Fruit fly (Drosophila melanogaster): ENCODE measurements around the gene CG15760.

CG15760 gene

dm6 chrX:13639998-13640691 lies 29.4 kb upstream of the CG15760 start (continued):
- TF ChIP-seq CG12299 (tag; optimal IDR thresholded peaks at IDR 0.05), result peak; percentile 98
- TF ChIP-seq ranshi (GFP tag; IDR thresholded peaks at IDR 0.05), result peak; percentile 99
- TF ChIP-seq Lhr (GFP tag; optimal IDR thresholded peaks at IDR 0.05), result peak; percentile 95
- peak; percentile 99 for TF ChIP-seq stc (GFP tag; IDR thresholded peaks at IDR 0.05)
- peak; percentile 99 for TF ChIP-seq gce (GFP tag; IDR thresholded peaks at IDR 0.05)
- TF ChIP-seq NC2β (GFP tag; optimal IDR thresholded peaks at IDR 0.05), result peak; percentile 98
- peak; percentile 99 for TF ChIP-seq row (GFP tag; IDR thresholded peaks at IDR 0.05)
- TF ChIP-seq Doc2 (GFP tag; IDR thresholded peaks at IDR 0.05), result peak; percentile 96
- TF ChIP-seq sc (optimal IDR thresholded peaks at IDR 0.05), result no peak
- TF ChIP-seq sc (GFP tag; optimal IDR thresholded peaks at IDR 0.05), result peak; percentile 98
- peak; percentile 99 for TF ChIP-seq CG11695 (GFP tag; IDR thresholded peaks at IDR 0.05)
- TF ChIP-seq fru (optimal IDR thresholded peaks at IDR 0.05), result no peak
- peak; percentile 97 for TF ChIP-seq CG9876 (GFP tag; optimal IDR thresholded peaks at IDR 0.05)
- no peak for TF ChIP-seq Lpt (GFP tag; optimal IDR thresholded peaks at IDR 0.05)
- peak; percentile 98 for TF ChIP-seq CG12744 (GFP tag; optimal IDR thresholded peaks at IDR 0.05)
- TF ChIP-seq Sry-β (GFP tag; optimal IDR thresholded peaks at IDR 0.05), result peak; percentile 72
- peak; percentile 98 to 99 for TF ChIP-seq chif (GFP tag; optimal IDR thresholded peaks at IDR 0.05)
- TF ChIP-seq CG15269 (tag; optimal IDR thresholded peaks at IDR 0.05), result peak; percentile 99
- peak; percentile 99 for TF ChIP-seq bab2 (GFP tag; optimal IDR thresholded peaks at IDR 0.05)
- TF ChIP-seq Drgx (GFP tag; IDR thresholded peaks at IDR 0.05), result peak; percentile 99
- TF ChIP-seq Myb (GFP tag; optimal IDR thresholded peaks at IDR 0.05), result peak; percentile 91
- TF ChIP-seq jigr1 (GFP tag; IDR thresholded peaks at IDR 0.05), result peak; percentile 98
- TF ChIP-seq cas (GFP tag; IDR thresholded peaks at IDR 0.05), result peak; percentile 97
- 0 out of 2 replicates have a peak, but pooled peaks have one; percentile 35 for TF ChIP-seq unc-4 (GFP tag; IDR thresholded peaks at IDR 0.05; ENCODE audit: partially characterized antibody)
- peak; percentile 99 for TF ChIP-seq sob (GFP tag; IDR thresholded peaks at IDR 0.05)
- peak; percentile 97 for TF ChIP-seq Hand (GFP tag; optimal IDR thresholded peaks at IDR 0.05)
- peak; percentile 98 for TF ChIP-seq shn (GFP tag; optimal IDR thresholded peaks at IDR 0.05)
- peak; percentile 98 for TF ChIP-seq CG10462 (GFP tag; optimal IDR thresholded peaks at IDR 0.05)
- TF ChIP-seq Dfd (GFP tag; optimal IDR thresholded peaks at IDR 0.05), result no peak
- peak; percentile 98 for TF ChIP-seq Sox100B (GFP tag; optimal IDR thresholded peaks at IDR 0.05)
- TF ChIP-seq Atf6 (GFP tag; IDR thresholded peaks at IDR 0.05), result peak; percentile 99
- TF ChIP-seq CG30403 (GFP tag; optimal IDR thresholded peaks at IDR 0.05), result peak; percentile 98
- peak; percentile 97 for TF ChIP-seq kah (GFP tag; optimal IDR thresholded peaks at IDR 0.05)
- peak; percentile 68 for TF ChIP-seq CG13287 (GFP tag; IDR thresholded peaks at IDR 0.05; ENCODE audit: partially characterized antibody)
- TF ChIP-seq sqz (GFP tag; optimal IDR thresholded peaks at IDR 0.05), result peak; percentile 94
- TF ChIP-seq wdn (GFP tag; IDR thresholded peaks at IDR 0.05), result peak; percentile 98
- TF ChIP-seq onecut (GFP tag; IDR thresholded peaks at IDR 0.05), result peak; percentile 98
- peak; percentile 98 for TF ChIP-seq bcd (GFP tag; optimal IDR thresholded peaks at IDR 0.05)
- peak; percentile 99 for TF ChIP-seq Atf-2 (GFP tag; optimal IDR thresholded peaks at IDR 0.05)
- TF ChIP-seq Atf3 (GFP tag; optimal IDR thresholded peaks at IDR 0.05), result peak; percentile 98
- peak; percentile 95 for TF ChIP-seq CG17186 (GFP tag; optimal IDR thresholded peaks at IDR 0.05)
- peak; percentile 98 for TF ChIP-seq Mad (GFP tag; optimal IDR thresholded peaks at IDR 0.05)
- peak; percentile 93 for TF ChIP-seq CG31441 (GFP tag; IDR thresholded peaks at IDR 0.05)
- peak; percentile 97 for TF ChIP-seq fu2 (GFP tag; optimal IDR thresholded peaks at IDR 0.05)
- peak; percentile 99 for TF ChIP-seq CG16863 (GFP tag; optimal IDR thresholded peaks at IDR 0.05)
- TF ChIP-seq dan (GFP tag; IDR thresholded peaks at IDR 0.05), result peak; percentile 92
- peak; percentile 98 for TF ChIP-seq CG1529 (GFP tag; optimal IDR thresholded peaks at IDR 0.05)
- TF ChIP-seq yki (optimal IDR thresholded peaks at IDR 0.05), result no peak
- TF ChIP-seq nom (GFP tag; optimal IDR thresholded peaks at IDR 0.05), result peak; percentile 95
- TF ChIP-seq Kr (GFP tag; optimal IDR thresholded peaks at IDR 0.05), result peak; percentile 49
- peak; percentile 74 for TF ChIP-seq MESR4 (GFP tag; optimal IDR thresholded peaks at IDR 0.05)
- TF ChIP-seq CG7556 (GFP tag; optimal IDR thresholded peaks at IDR 0.05), result peak; percentile 98
